Worm (Caenorhabditis elegans): ENCODE results near the gene nlp-61.

ce11 chrX:7651219-7651958, 23.9 kb downstream of the nlp-61 start:
- TF ChIP-seq ama-1 (optimal IDR thresholded peaks at IDR 0.05) (no peak), snpc-4 (tag; optimal IDR thresholded peaks at IDR 0.05) (no peak), ces-1 (GFP tag; optimal IDR thresholded peaks at IDR 0.05) (no peak), jun-1 (tag; optimal IDR thresholded peaks at IDR 0.05) (no peak), zag-1 (tag; optimal IDR thresholded peaks at IDR 0.05) (no peak)

Data from whole organism, L4 larva.